Worm (Caenorhabditis elegans): ENCODE data around the gene usp-46.
A peak's percentile ranks its signal among the peaks of the same experiment; 100 is the strongest.

The usp-46 gene

ce11 chrIII:9780665-9781304 is 4.4 kb downstream of the usp-46 start, which contains the start of gene vha-1:
vha-1 (plus strand) TSS chrIII:9781254.
- no peak for TF ChIP-seq elt-3 (tag; optimal IDR thresholded peaks at IDR 0.05)
- TF ChIP-seq ham-2 (GFP tag; optimal IDR thresholded peaks at IDR 0.05) = no peak
- TF ChIP-seq snpc-4 (tag; optimal IDR thresholded peaks at IDR 0.05) = no peak
- no peak for TF ChIP-seq zip-8 (tag; optimal IDR thresholded peaks at IDR 0.05)
- TF ChIP-seq ces-1 (GFP tag; optimal IDR thresholded peaks at IDR 0.05) = peak; percentile 45
- TF ChIP-seq mep-1 (tag; optimal IDR thresholded peaks at IDR 0.05) = peak; percentile 94
- TF ChIP-seq unc-120 (tag; optimal IDR thresholded peaks at IDR 0.05; ENCODE audit: poor library complexity, severe bottlenecking) = peak; percentile 82
- no peak for TF ChIP-seq ceh-43 (GFP tag; optimal IDR thresholded peaks at IDR 0.05)
- TF ChIP-seq ceh-39 (tag; optimal IDR thresholded peaks at IDR 0.05) = peak; percentile 86
- TF ChIP-seq cnd-1 (tag; optimal IDR thresholded peaks at IDR 0.05) = no peak
- TF ChIP-seq hlh-1 (tag; optimal IDR thresholded peaks at IDR 0.05) = peak; percentile 32
- TF ChIP-seq unc-62 (GFP tag; optimal IDR thresholded peaks at IDR 0.05) = peak; percentile 60
- TF ChIP-seq nhr-237 (tag; optimal IDR thresholded peaks at IDR 0.05) = peak; percentile 81
- TF ChIP-seq lin-13 (tag; optimal IDR thresholded peaks at IDR 0.05) = peak; percentile 85
- TF ChIP-seq lsy-2 (tag; optimal IDR thresholded peaks at IDR 0.05) = peak; percentile 91
- TF ChIP-seq drap-1 (GFP tag; optimal IDR thresholded peaks at IDR 0.05) = peak; percentile 17
- TF ChIP-seq M03D4.4 (tag; optimal IDR thresholded peaks at IDR 0.05) = peak; percentile 34
- TF ChIP-seq pha-4 (tag; optimal IDR thresholded peaks at IDR 0.05) = peak; percentile 89
- TF ChIP-seq bed-3 (GFP tag; optimal IDR thresholded peaks at IDR 0.05) = no peak
- no peak for TF ChIP-seq ztf-11 (tag; optimal IDR thresholded peaks at IDR 0.05)
- TF ChIP-seq blmp-1 (tag; optimal IDR thresholded peaks at IDR 0.05) = no peak
- no peak for TF ChIP-seq tbx-8 (GFP tag; optimal IDR thresholded peaks at IDR 0.05)

DNA sequence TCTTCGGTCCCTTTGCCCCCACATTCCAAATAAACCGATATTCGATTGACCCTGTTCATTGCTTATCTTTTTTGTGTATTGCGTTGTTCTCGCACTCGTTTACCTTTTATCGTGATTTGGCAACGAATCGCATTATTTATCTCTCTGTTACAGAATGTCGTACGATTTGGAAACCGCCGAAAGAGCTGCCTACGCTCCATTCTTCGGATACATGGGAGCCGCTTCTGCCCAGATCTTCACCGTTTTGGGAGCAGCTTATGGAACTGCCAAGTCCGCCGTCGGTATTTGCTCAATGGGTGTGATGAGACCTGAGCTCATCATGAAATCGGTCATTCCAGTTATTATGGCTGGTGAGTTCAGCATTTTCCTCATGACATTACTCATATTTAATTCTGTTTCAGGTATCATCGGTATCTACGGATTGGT is 5.6 kb downstream of the usp-46 start, which contains the start of gene vha-2:
TSS of gene vha-2 (plus strand) at position 154 of the 426 bp plus-strand sequence.
- TF ChIP-seq flh-1 (GFP tag; optimal IDR thresholded peaks at IDR 0.05) = no peak
- no peak for TF ChIP-seq bed-3 (GFP tag; optimal IDR thresholded peaks at IDR 0.05)
- no peak for TF ChIP-seq mls-2 (tag; optimal IDR thresholded peaks at IDR 0.05)
- TF ChIP-seq ceh-43 (GFP tag; optimal IDR thresholded peaks at IDR 0.05) = no peak
- TF ChIP-seq lin-13 (tag; optimal IDR thresholded peaks at IDR 0.05) = no peak
- no peak for TF ChIP-seq ces-1 (GFP tag; optimal IDR thresholded peaks at IDR 0.05)
- no peak for TF ChIP-seq unc-62 (GFP tag; optimal IDR thresholded peaks at IDR 0.05)
- TF ChIP-seq elt-1 (tag; optimal IDR thresholded peaks at IDR 0.05; ENCODE audit: borderline replicate concordance, insufficient read depth) = no peak
- TF ChIP-seq nhr-237 (tag; optimal IDR thresholded peaks at IDR 0.05) = no peak
- no peak for TF ChIP-seq M03D4.4 (tag; optimal IDR thresholded peaks at IDR 0.05)
- no peak for TF ChIP-seq blmp-1 (tag; optimal IDR thresholded peaks at IDR 0.05)

DNA sequence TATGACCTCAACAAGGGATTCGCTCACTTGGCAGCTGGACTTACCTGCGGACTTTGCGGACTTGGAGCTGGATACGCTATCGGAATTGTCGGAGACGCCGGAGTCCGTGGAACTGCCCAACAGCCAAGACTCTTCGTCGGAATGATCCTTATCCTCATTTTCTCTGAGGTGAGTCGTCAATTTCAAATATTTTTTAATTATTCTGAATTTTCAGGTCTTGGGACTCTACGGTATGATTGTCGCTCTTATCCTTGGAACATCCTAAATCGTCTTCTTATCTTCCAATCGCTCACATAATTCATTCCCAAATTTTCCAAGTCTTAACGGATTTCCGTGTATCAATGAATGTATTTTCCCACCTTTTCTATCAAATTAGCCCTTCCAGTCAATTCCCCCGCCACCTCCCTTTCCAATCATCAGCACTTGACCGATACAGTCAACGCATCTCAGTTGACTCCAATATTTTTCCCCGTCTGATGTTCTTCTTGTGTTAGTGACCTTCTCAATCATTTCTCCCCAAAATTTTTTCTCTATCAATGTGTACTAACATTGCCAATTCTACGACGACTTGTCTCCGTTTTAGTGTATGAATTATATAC is 6.2 kb downstream of the usp-46 start, which contains the start of gene R10E11.6:
TSS of gene R10E11.6 (plus strand) at position 524 of the 599 bp plus-strand sequence.
- TF ChIP-seq snpc-4 (tag; optimal IDR thresholded peaks at IDR 0.05) (no peak), flh-1 (GFP tag; optimal IDR thresholded peaks at IDR 0.05) (no peak), ceh-43 (GFP tag; optimal IDR thresholded peaks at IDR 0.05) (no peak), zip-8 (tag; optimal IDR thresholded peaks at IDR 0.05) (no peak)

DNA sequence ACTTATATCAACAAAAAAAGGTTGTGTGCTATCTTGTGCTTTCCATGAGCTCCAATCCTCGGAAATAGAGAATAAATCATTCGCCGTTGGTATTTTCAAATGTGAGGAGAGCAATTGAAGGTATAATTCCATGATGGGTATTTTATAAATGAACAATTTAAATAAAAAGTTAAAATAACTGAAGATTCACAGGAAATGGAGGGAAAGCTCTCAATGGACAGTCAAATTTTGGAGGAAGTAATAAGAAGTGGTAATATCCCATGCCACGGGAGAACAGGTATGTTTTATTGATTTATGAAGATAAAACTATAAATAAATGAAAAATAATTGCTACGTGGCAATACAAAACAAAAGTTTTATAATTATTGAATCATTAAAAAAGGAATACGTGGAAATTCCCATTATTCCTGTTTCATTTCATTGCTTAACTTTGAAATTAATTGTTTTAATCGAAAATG is 6.7 kb downstream of the usp-46 start:
- TF ChIP-seq mls-2 (tag; optimal IDR thresholded peaks at IDR 0.05) (peak; percentile 40), ceh-43 (GFP tag; optimal IDR thresholded peaks at IDR 0.05) (peak; percentile 12), drap-1 (GFP tag; optimal IDR thresholded peaks at IDR 0.05) (no peak)

- TF ChIP-seq nhr-2 (tag; optimal IDR thresholded peaks at IDR 0.05) (no peak), flh-1 (GFP tag; optimal IDR thresholded peaks at IDR 0.05) (no peak), ceh-83 (GFP tag; optimal IDR thresholded peaks at IDR 0.05) (no peak), ztf-11 (tag; optimal IDR thresholded peaks at IDR 0.05) (no peak), cnd-1 (tag; optimal IDR thresholded peaks at IDR 0.05) (no peak), tbx-8 (GFP tag; optimal IDR thresholded peaks at IDR 0.05) (no peak), blmp-1 (tag; optimal IDR thresholded peaks at IDR 0.05) (no peak), elt-1 (tag; optimal IDR thresholded peaks at IDR 0.05; ENCODE audit: borderline replicate concordance, insufficient read depth) (no peak), unc-39 (tag; optimal IDR thresholded peaks at IDR 0.05) (no peak), M03D4.4 (tag; optimal IDR thresholded peaks at IDR 0.05) (no peak), lin-32 (GFP tag; optimal IDR thresholded peaks at IDR 0.05) (no peak), zip-8 (tag; optimal IDR thresholded peaks at IDR 0.05) (no peak), mep-1 (tag; optimal IDR thresholded peaks at IDR 0.05) (no peak)
Observed at ce11 chrIII:9786776-9787175, 10.4 kb downstream of the usp-46 start.
